Fruit fly (Drosophila melanogaster) whole organism, wandering third instar larva: ENCODE results near the gene Uch.

Experiments
- N ChIP-seq: fragments of >200 bp; optimal IDR thresholded peaks from 2 replicates; lab custom pipeline; 2018; ENCODE audit warnings: missing biosample characterization, missing external identifiers, missing genetic modification characterization
- OdsH ChIP-seq: fragments of 200-800 bp; sonication (Bioruptor generic); optimal IDR thresholded peaks from 2 replicates; lab custom pipeline; 2016; ENCODE audit warnings: missing biosample characterization, mild to moderate bottlenecking, missing genetic modification characterization
- dmrt93B ChIP-seq: fragments of 200-800 bp; sonication (Bioruptor generic); optimal IDR thresholded peaks from 2 replicates; lab custom pipeline; 2018; ENCODE audit warnings: missing biosample characterization, mild to moderate bottlenecking, missing genetic modification characterization
- psq ChIP-seq: fragments of 200-800 bp; sonication (Bioruptor generic); optimal IDR thresholded peaks from 3 replicates; lab custom pipeline; 2017; ENCODE audit warnings: missing biosample characterization, mild to moderate bottlenecking, missing genetic modification characterization, moderate library complexity
- usp ChIP-seq: fragments of >200 bp; optimal IDR thresholded peaks from 2 replicates; lab custom pipeline; 2017; ENCODE audit warnings: missing biosample characterization, missing genetic modification characterization

- no peak for TF ChIP-seq N
- TF ChIP-seq usp (GFP tag; lab: Kevin White, UChicago), result no peak
- no peak for TF ChIP-seq psq (GFP tag; lab: Kevin White, UChicago)
- no peak for TF ChIP-seq dmrt93B (GFP tag; lab: Kevin White, UChicago)
- TF ChIP-seq OdsH, result no peak
Observed at dm6 chr2L:2206066-2206465, 7.9 kb downstream of the Uch start, which contains the start of gene CG31668.
